Worm (Caenorhabditis elegans) whole organism, L2 larva: Measurements from ENCODE around the gene nspb-11.

ENCODE experiments used
- F13H6.1 ChIP-seq: sonication (generic microtip); optimal IDR thresholded peaks from 2 replicates; lab custom pipeline; 2016; ENCODE audit warnings: missing genetic modification characterization, missing compliant biosample characterization
- ZK546.5 ChIP-seq: sonication (generic microtip); optimal IDR thresholded peaks from 2 replicates; lab custom pipeline; 2017; ENCODE audit warnings: missing biosample characterization, missing genetic modification characterization
- blmp-1 ChIP-seq: sonication (generic microtip); optimal IDR thresholded peaks from 2 replicates; lab custom pipeline; 2017; ENCODE audit warnings: missing genetic modification characterization, mild to moderate bottlenecking, missing compliant biosample characterization, antibody characterized with exemption, moderate library complexity; ENCODE audit not compliant: insufficient read depth
- nhr-10 ChIP-seq: sonication (generic microtip); optimal IDR thresholded peaks from 2 replicates; lab custom pipeline; 2017; ENCODE audit warnings: missing biosample characterization, missing genetic modification characterization
- sma-3 ChIP-seq: sonication (generic microtip); optimal IDR thresholded peaks from 2 replicates; lab custom pipeline; 2016; ENCODE audit warnings: missing genetic modification reagents, missing genetic modification characterization, missing compliant biosample characterization
- snpc-4 ChIP-seq: fragments of 150-350 bp; optimal IDR thresholded peaks from 2 replicates; lab custom pipeline; 2014; ENCODE audit warnings: missing biosample characterization, missing genetic modification characterization
- ztf-11 ChIP-seq: sonication (generic microtip); optimal IDR thresholded peaks from 2 replicates; lab custom pipeline; 2017; ENCODE audit warnings: missing biosample characterization, missing genetic modification characterization

ce11 chrII:12939801-12940200, 32.6 kb downstream of the nspb-11 start, which contains the start of gene arrd-10:
- no peak for TF ChIP-seq nhr-10
- TF ChIP-seq snpc-4 (tag; lab: Kevin White, UChicago): no peak
- no peak for TF ChIP-seq ztf-11
- TF ChIP-seq blmp-1: no peak
- no peak for TF ChIP-seq ZK546.5 (tag; lab: Kevin White, UChicago)
- TF ChIP-seq F13H6.1: no peak
- TF ChIP-seq sma-3 (GFP tag; lab: Kevin White, UChicago): no peak
